Worm (Caenorhabditis elegans) whole organism, L4 larva: Measurements from ENCODE around the gene C47A10.16.

Experiments
- F10B5.3 ChIP-seq: sonication (generic microtip); optimal IDR thresholded peaks from 2 replicates; lab custom pipeline; 2016; ENCODE audit warnings: mild to moderate bottlenecking, missing genetic modification characterization, missing compliant biosample characterization
- F26F4.8 ChIP-seq: fragments of 200-800 bp; sonication (Bioruptor generic); conservative IDR thresholded peaks from 2 replicates; pipeline ENCODE4 v1.3.6; 2022; ENCODE audit warnings: missing genetic modification characterization, missing compliant biosample characterization
- F37D6.2 ChIP-seq: sonication (generic microtip); optimal IDR thresholded peaks from 2 replicates; lab custom pipeline; 2016; ENCODE audit warnings: mild to moderate bottlenecking, missing genetic modification characterization, missing compliant biosample characterization
- F49E8.2 ChIP-seq: sonication (generic microtip); optimal IDR thresholded peaks from 2 replicates; lab custom pipeline; 2016; ENCODE audit warnings: missing compliant biosample characterization, mild to moderate bottlenecking, missing genetic modification characterization, borderline replicate concordance
- R02D3.7 ChIP-seq: fragments of 150-350 bp; sonication (generic microtip); optimal IDR thresholded peaks from 3 replicates; lab custom pipeline; 2014; ENCODE audit warnings: missing biosample characterization, missing genetic modification characterization
- Y105C5A.15 ChIP-seq: fragments of 200-800 bp; sonication (Bioruptor generic); IDR thresholded peaks from 2 replicates; pipeline ENCODE4 v1.3.6; 2022; ENCODE audit warnings: missing genetic modification characterization, missing compliant biosample characterization
- Y48G9A.11 ChIP-seq: fragments of 200-800 bp; sonication (Bioruptor generic); IDR thresholded peaks from 2 replicates; pipeline ENCODE4 v1.3.6; 2022; ENCODE audit warnings: missing genetic modification reagents, missing genetic modification characterization, missing compliant biosample characterization
- Y5F2A.4 ChIP-seq: fragments of 200-800 bp; sonication (Bioruptor generic); optimal IDR thresholded peaks from 2 replicates; lab custom pipeline; 2018; ENCODE audit warnings: mild to moderate bottlenecking, missing genetic modification characterization, missing compliant biosample characterization
- attf-4 ChIP-seq: sonication (generic microtip); optimal IDR thresholded peaks from 3 replicates; lab custom pipeline; 2017; ENCODE audit warnings: missing biosample characterization, missing genetic modification characterization
- ceh-28 ChIP-seq: fragments of 150-350 bp; optimal IDR thresholded peaks from 2 replicates; lab custom pipeline; 2014; ENCODE audit warnings: missing biosample characterization, missing genetic modification reagents, missing genetic modification characterization
- ces-1 ChIP-seq: fragments of 150-350 bp; sonication (generic microtip); optimal IDR thresholded peaks from 4 replicates; lab custom pipeline; 2014; ENCODE audit warnings: missing biosample characterization, missing genetic modification reagents, missing genetic modification characterization
- daf-12 ChIP-seq: fragments of 150-350 bp; optimal IDR thresholded peaks from 2 replicates; lab custom pipeline; 2014; ENCODE audit warnings: missing biosample characterization, missing genetic modification reagents, missing genetic modification characterization
- dmd-9 ChIP-seq: fragments of 200-800 bp; sonication (Bioruptor generic); IDR thresholded peaks from 2 replicates; pipeline ENCODE4 v1.3.6; 2022; ENCODE audit warnings: missing genetic modification reagents, missing genetic modification characterization, missing compliant biosample characterization
- dpl-1 ChIP-seq: fragments of 150-350 bp; optimal IDR thresholded peaks from 2 replicates; lab custom pipeline; 2014; ENCODE audit warnings: missing biosample characterization, missing genetic modification reagents, missing genetic modification characterization
- fkh-10 ChIP-seq: fragments of 150-350 bp; optimal IDR thresholded peaks from 2 replicates; lab custom pipeline; 2014; ENCODE audit warnings: missing biosample characterization, missing genetic modification reagents, missing genetic modification characterization
- fos-1 ChIP-seq: fragments of 150-350 bp; optimal IDR thresholded peaks from 2 replicates; lab custom pipeline; 2014; ENCODE audit warnings: missing biosample characterization, missing genetic modification characterization
- gei-8 ChIP-seq: fragments of 200-800 bp; sonication (Bioruptor generic); optimal IDR thresholded peaks from 2 replicates; lab custom pipeline; 2018; ENCODE audit warnings: mild to moderate bottlenecking, missing genetic modification characterization, missing compliant biosample characterization
- hif-1 ChIP-seq, 2 experiments: sonication (generic microtip); optimal IDR thresholded peaks; 2 replicates each; lab custom pipeline; 2016 to 2017; ENCODE audit warnings: missing compliant biosample characterization in 2 of 2, missing genetic modification characterization in 2 of 2, missing genetic modification reagents in 2 of 2, missing genotype in 2 of 2, mild to moderate bottlenecking in 1 of 2
- jun-1 ChIP-seq: fragments of 150-350 bp; optimal IDR thresholded peaks from 2 replicates; lab custom pipeline; 2014; ENCODE audit warnings: missing biosample characterization, missing genetic modification reagents, missing genetic modification characterization
- lin-15B ChIP-seq: fragments of 150-350 bp; sonication (generic microtip); optimal IDR thresholded peaks from 3 replicates; lab custom pipeline; 2014; ENCODE audit warnings: missing biosample characterization, missing genetic modification characterization
- lin-29 ChIP-seq: fragments of 200-800 bp; sonication (Bioruptor generic); IDR thresholded peaks from 2 replicates; pipeline ENCODE4 v1.3.6; 2022; ENCODE audit warnings: missing genetic modification reagents, missing genetic modification characterization, missing compliant biosample characterization
- lsy-2 ChIP-seq, 2 experiments: fragments of 150-350 bp in 1 of 2; sonication (generic microtip) in 1 of 2; optimal IDR thresholded peaks; 2 replicates each; lab custom pipeline; 2014 to 2017; ENCODE audit warnings: missing biosample characterization in 2 of 2, missing genetic modification characterization in 2 of 2
- mdl-1 ChIP-seq, 2 experiments: fragments of 150-350 bp in 1 of 2; sonication (generic microtip) in 1 of 2; optimal IDR thresholded peaks; 2 replicates each; lab custom pipeline; 2014 to 2017; ENCODE audit warnings: missing biosample characterization in 2 of 2, missing genetic modification characterization in 2 of 2
- mxl-3 ChIP-seq: fragments of 200-800 bp; sonication (Bioruptor generic); optimal IDR thresholded peaks from 2 replicates; lab custom pipeline; 2018; ENCODE audit warnings: mild to moderate bottlenecking, missing genetic modification characterization, missing compliant biosample characterization
- nhr-10 ChIP-seq: fragments of 150-350 bp; optimal IDR thresholded peaks from 2 replicates; lab custom pipeline; 2014; ENCODE audit warnings: missing biosample characterization, missing genetic modification characterization
- nhr-102 ChIP-seq: sonication (generic microtip); optimal IDR thresholded peaks from 2 replicates; lab custom pipeline; 2016; ENCODE audit warnings: mild to moderate bottlenecking, missing genetic modification characterization, moderate library complexity, missing compliant biosample characterization
- nhr-42 ChIP-seq: fragments of 200-800 bp; sonication (Bioruptor generic); IDR thresholded peaks from 2 replicates; pipeline ENCODE4 v1.3.6; 2022; ENCODE audit warnings: missing genetic modification characterization, missing compliant biosample characterization
- nhr-48 ChIP-seq: sonication (generic microtip); optimal IDR thresholded peaks from 2 replicates; lab custom pipeline; 2016; ENCODE audit warnings: mild to moderate bottlenecking, missing genetic modification characterization, missing compliant biosample characterization
- nhr-77 ChIP-seq: fragments of 150-350 bp; optimal IDR thresholded peaks from 2 replicates; lab custom pipeline; 2014; ENCODE audit warnings: missing biosample characterization, missing genetic modification characterization
- saeg-2 ChIP-seq: fragments of 200-800 bp; sonication (Bioruptor generic); IDR thresholded peaks from 2 replicates; pipeline ENCODE4 v1.3.6; 2022; ENCODE audit warnings: missing genetic modification reagents, missing genetic modification characterization, missing compliant biosample characterization
- skn-1 ChIP-seq: fragments of 150-350 bp; optimal IDR thresholded peaks from 2 replicates; lab custom pipeline; 2014; ENCODE audit warnings: missing biosample characterization, missing genetic modification characterization
- spr-3 ChIP-seq: fragments of 200-800 bp; sonication (Bioruptor generic); optimal IDR thresholded peaks from 2 replicates; lab custom pipeline; 2018; ENCODE audit warnings: mild to moderate bottlenecking, missing genetic modification characterization, missing compliant biosample characterization
- tag-97 ChIP-seq: fragments of 200-800 bp; sonication (Bioruptor generic); IDR thresholded peaks from 2 replicates; pipeline ENCODE4 v1.3.6; 2022; ENCODE audit warnings: missing genetic modification characterization, missing compliant biosample characterization
- unc-62 ChIP-seq, 3 experiments: fragments of 150-350 bp in 1 of 3; sonication (generic microtip); optimal IDR thresholded peaks in 2 of 3; peaks in 1 of 3; 1 replicate in 1 of 3; 2 replicates in 2 of 3; lab custom pipeline; 2014 to 2017; ENCODE audit warnings: missing biosample characterization in 3 of 3, missing genetic modification characterization in 3 of 3, missing genetic modification reagents in 3 of 3, missing genotype in 1 of 3
- zag-1 ChIP-seq: fragments of 150-350 bp; optimal IDR thresholded peaks from 2 replicates; lab custom pipeline; 2014; ENCODE audit warnings: missing biosample characterization, missing genetic modification characterization
- ztf-7 ChIP-seq: fragments of 150-350 bp; optimal IDR thresholded peaks from 2 replicates; lab custom pipeline; 2014; ENCODE audit warnings: missing biosample characterization, missing genetic modification characterization

The C47A10.16 gene

DNA sequence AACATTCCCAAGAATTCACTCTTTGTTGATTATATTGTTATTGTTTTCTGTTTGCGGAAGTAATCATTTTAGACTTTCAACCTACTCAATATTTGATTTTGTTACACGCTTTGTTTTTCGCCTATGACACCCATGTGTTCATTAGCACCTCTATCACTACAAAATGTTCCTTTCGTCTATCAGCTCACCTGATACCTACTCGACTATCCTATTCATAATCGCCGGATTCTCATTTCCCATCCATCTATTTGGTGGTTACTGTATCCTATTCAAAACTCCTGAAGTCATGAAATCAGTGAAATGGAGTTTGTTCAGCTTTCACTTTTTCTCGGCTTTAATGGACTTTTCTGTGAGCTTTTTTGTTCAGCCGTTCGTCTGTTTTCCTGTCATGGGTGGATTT, 40.3 kb upstream of the C47A10.16 start, which contains the start of gene srh-291:
Gene srh-291 (plus strand): TSS at position 301 of the 400 bp plus-strand sequence.
- TF ChIP-seq Y48G9A.11 (GFP tag; lab: Robert Waterston, UW), result no peak
- no peak for TF ChIP-seq R02D3.7 (tag; lab: Kevin White, UChicago)
- no peak for TF ChIP-seq daf-12 (tag; lab: Kevin White, UChicago)
- no peak for TF ChIP-seq zag-1
- TF ChIP-seq F49E8.2 (tag; lab: Kevin White, UChicago), result no peak

DNA sequence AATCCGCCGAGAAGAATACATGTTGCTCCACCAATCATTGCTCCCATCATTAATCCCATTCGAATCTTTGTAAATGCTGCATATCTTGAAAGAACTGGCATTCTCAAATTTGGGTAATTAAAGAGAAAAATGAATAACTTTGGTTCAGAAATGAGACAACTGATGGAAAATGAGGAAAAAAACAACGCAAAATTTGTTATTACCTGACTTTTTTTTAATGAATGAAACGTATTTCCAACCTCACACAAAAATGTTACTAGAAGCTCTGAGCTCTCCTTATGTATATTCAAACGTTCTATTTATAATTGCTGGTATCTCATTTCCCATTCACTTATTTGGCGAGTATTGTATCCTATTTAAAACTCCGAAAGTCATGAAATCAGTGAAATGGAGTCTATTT, 37.5 kb upstream of the C47A10.16 start, which contains the start of the genes Y94A7B.11 and srh-292:
Gene Y94A7B.11 (minus strand): TSS at position 101 of the 400 bp plus-strand sequence.
Gene srh-292 (plus strand): TSS at position 251 of the 400 bp plus-strand sequence.
- TF ChIP-seq lin-29 (GFP tag; lab: Robert Waterston, UW) (no peak), ceh-28 (tag; lab: Kevin White, UChicago) (no peak), unc-62 (GFP tag; optimal IDR thresholded peaks at IDR 0.05 in 1 of 2; lab: Kevin White, UChicago) (no peak), unc-62 (tag; optimal IDR thresholded peaks at IDR 0.05; lab: Kevin White, UChicago) (no peak), nhr-42 (GFP tag; lab: Robert Waterston, UW) (no peak), lin-15B (tag; lab: Kevin White, UChicago) (no peak), dmd-9 (GFP tag; lab: Robert Waterston, UW) (no peak), hif-1 (tag; optimal IDR thresholded peaks at IDR 0.05; lab: Kevin White, UChicago) (no peak), Y105C5A.15 (GFP tag; lab: Robert Waterston, UW) (no peak), saeg-2 (GFP tag; lab: Robert Waterston, UW) (no peak), mxl-3 (GFP tag; lab: Kevin White, UChicago) (no peak)

DNA sequence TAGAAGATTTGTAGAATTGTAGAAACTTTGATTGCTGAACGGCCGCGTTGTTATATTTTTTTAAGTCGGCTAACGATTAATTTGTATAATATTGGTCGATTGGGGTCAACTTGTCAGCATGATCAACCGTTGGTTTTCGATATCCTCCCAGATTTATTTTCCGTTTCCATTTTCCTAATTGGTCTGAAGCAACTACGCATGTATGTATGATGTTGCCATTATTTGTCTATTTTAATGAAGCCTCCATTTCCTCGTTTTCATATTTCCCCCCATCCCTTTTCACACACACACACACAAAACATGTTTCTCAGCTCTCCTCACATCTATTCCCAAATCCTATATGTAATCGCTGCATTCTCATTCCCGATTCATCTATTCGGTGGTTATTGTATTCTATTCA, 35.6 kb upstream of the C47A10.16 start, which contains the start of gene srh-287:
Gene srh-287 (plus strand): TSS at position 301 of the 400 bp plus-strand sequence.
- TF ChIP-seq nhr-42 (GFP tag; lab: Robert Waterston, UW), result no peak
- no peak for TF ChIP-seq nhr-102
- no peak for TF ChIP-seq unc-62 (GFP tag; optimal IDR thresholded peaks at IDR 0.05 in 1 of 2; lab: Kevin White, UChicago)
- no peak for TF ChIP-seq unc-62 (tag; optimal IDR thresholded peaks at IDR 0.05; lab: Kevin White, UChicago)
- no peak for TF ChIP-seq F49E8.2 (tag; lab: Kevin White, UChicago)
- TF ChIP-seq mdl-1 (tag; optimal IDR thresholded peaks at IDR 0.05; lab: Kevin White, UChicago), result no peak
- TF ChIP-seq ztf-7 (tag; lab: Kevin White, UChicago), result no peak
- no peak for TF ChIP-seq F26F4.8 (GFP tag; lab: Robert Waterston, UW)
- no peak for TF ChIP-seq spr-3 (GFP tag; lab: Kevin White, UChicago)

DNA sequence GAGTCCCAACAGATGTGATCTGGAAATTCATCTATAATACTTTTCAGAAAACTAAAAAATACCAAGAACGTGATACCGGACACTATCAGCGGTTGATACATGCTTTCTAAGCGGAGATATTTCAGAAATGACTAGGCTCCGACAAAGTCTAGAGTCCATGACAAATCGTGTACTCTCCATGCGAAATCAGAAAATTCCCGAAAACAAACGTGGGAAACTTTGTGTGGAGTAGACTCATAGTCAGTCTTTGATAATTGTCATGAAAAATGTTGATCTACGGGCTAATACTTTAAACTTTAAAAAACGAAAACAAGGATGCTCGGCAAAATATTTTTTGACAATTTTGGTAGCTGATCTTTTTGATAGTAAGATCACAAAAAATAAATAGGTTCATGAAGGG, 33.8 kb upstream of the C47A10.16 start, which contains the start of gene srx-18:
Gene srx-18 (minus strand): TSS at position 101 of the 400 bp plus-strand sequence.
- no peak for TF ChIP-seq fkh-10

DNA sequence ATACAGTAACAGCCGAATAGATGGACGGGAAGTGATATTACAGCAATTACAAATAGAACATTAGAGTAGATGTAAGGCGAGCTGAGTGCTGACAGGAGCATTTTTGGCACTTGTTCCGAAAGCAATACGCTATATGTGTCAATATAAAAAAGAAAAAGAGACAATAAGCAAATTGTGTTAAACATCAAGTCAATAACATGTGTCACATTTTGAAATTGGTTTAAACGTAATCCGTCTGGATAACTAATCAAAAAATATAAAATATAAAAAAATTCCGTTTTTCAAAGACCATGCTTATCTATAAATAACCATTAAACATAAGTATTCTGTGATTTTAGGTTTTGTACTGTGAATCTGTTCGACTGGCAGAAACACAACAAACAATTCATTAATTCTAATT, 30.7 kb upstream of the C47A10.16 start, which contains the start of gene srh-288:
Gene srh-288 (minus strand): TSS at position 101 of the 400 bp plus-strand sequence.
- TF ChIP-seq attf-4 (tag; lab: Kevin White, UChicago), result no peak
- no peak for TF ChIP-seq fos-1
- no peak for TF ChIP-seq nhr-48
- TF ChIP-seq ces-1 (GFP tag; lab: Kevin White, UChicago), result no peak
- TF ChIP-seq skn-1 (tag; lab: Kevin White, UChicago), result no peak
- no peak for TF ChIP-seq nhr-10 (tag; lab: Kevin White, UChicago)
- TF ChIP-seq jun-1 (tag; lab: Kevin White, UChicago), result no peak
- no peak for TF ChIP-seq nhr-77 (tag; lab: Kevin White, UChicago)
- no peak for TF ChIP-seq F37D6.2 (tag; lab: Kevin White, UChicago)
- no peak for TF ChIP-seq gei-8
- TF ChIP-seq R02D3.7 (tag; lab: Kevin White, UChicago), result no peak
- no peak for TF ChIP-seq Y48G9A.11 (GFP tag; lab: Robert Waterston, UW)
- TF ChIP-seq F10B5.3, result no peak
- no peak for TF ChIP-seq lsy-2 (tag; optimal IDR thresholded peaks at IDR 0.05; lab: Kevin White, UChicago)
- no peak for TF ChIP-seq tag-97
- no peak for TF ChIP-seq dpl-1 (GFP tag; lab: Kevin White, UChicago)
- no peak for TF ChIP-seq Y5F2A.4 (GFP tag; lab: Kevin White, UChicago)
